Fruit fly (Drosophila melanogaster): ENCODE results near the gene pcx.

Gene pcx

DNA sequence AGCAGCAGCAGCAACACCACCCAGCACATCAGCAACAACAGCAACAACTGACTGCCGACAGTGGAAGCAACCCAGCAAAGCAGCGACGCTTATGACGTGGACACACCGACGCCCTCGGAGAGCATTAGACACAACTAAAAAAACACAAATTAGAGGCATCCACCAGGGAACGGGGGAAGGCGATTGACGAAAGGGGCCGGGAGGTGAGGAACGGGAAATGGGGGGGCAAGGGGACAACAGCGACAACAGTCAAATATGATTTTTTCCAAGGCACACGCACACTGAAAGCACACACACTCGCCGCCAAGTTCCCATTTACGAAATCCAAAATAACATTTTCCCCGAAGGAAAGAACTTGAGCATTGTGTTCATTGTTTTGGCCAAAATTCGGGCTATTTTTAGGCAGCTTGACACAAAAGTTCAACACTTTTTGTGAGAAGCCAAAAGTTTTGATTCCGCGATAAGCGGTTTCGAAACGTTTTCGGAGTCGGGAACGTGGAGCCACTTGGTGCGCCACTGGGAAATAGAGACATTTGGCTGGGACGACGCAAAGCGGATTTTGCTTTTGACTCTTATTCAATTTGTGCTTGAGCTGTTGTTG is 16.4 kb upstream of the pcx start (continued):
- no peak for TF ChIP-seq ato (GFP tag; IDR thresholded peaks at IDR 0.05; ENCODE audit: partially characterized antibody)
- TF ChIP-seq Bgb (GFP tag; IDR thresholded peaks at IDR 0.05; ENCODE audit: partially characterized antibody): no peak
- no peak for TF ChIP-seq scrt (GFP tag; optimal IDR thresholded peaks at IDR 0.05)
- peak; percentile 8 for TF ChIP-seq D19B (GFP tag; optimal IDR thresholded peaks at IDR 0.05)
- no peak for TF ChIP-seq CG12104 (GFP tag; optimal IDR thresholded peaks at IDR 0.05)
- TF ChIP-seq CG9215 (GFP tag; IDR thresholded peaks at IDR 0.05): 0 out of 2 replicates have a peak, but pooled peaks have one; percentile 10
- TF ChIP-seq amos (GFP tag; IDR thresholded peaks at IDR 0.05; ENCODE audit: partially characterized antibody): no peak
- TF ChIP-seq NfI (GFP tag; optimal IDR thresholded peaks at IDR 0.05): peak; percentile 19
- TF ChIP-seq da (GFP tag; optimal IDR thresholded peaks at IDR 0.05): no peak
- peak; percentile 13 for TF ChIP-seq lilli (GFP tag; optimal IDR thresholded peaks at IDR 0.05)
- TF ChIP-seq Xrp1 (GFP tag; IDR thresholded peaks at IDR 0.05): peak; percentile 14; the same call in 1 of the 2 replicates
- peak; percentile 67 for TF ChIP-seq Rfx (GFP tag; IDR thresholded peaks at IDR 0.05)
- TF ChIP-seq chn (GFP tag; optimal IDR thresholded peaks at IDR 0.05): no peak
- TF ChIP-seq CG11504 (tag; optimal IDR thresholded peaks at IDR 0.05): peak; percentile 38
- TF ChIP-seq CG13287 (GFP tag; IDR thresholded peaks at IDR 0.05; ENCODE audit: partially characterized antibody): no peak
- peak; percentile 35; the same call in 1 of the 2 replicates for TF ChIP-seq ssp (GFP tag; IDR thresholded peaks at IDR 0.05)
- TF ChIP-seq CG9932 (GFP tag; IDR thresholded peaks at IDR 0.05): peak; percentile 59
- TF ChIP-seq CoRest (tag; optimal IDR thresholded peaks at IDR 0.05): peak; percentile 19
- no peak for TF ChIP-seq wdn (GFP tag; IDR thresholded peaks at IDR 0.05)
- no peak for TF ChIP-seq mld (GFP tag; IDR thresholded peaks at IDR 0.05; ENCODE audit: partially characterized antibody)
- peak in 1 of 2 experiments; percentile 11 for TF ChIP-seq Hr51 (GFP tag; optimal IDR thresholded peaks at IDR 0.05)
- TF ChIP-seq Med (GFP tag): peak; percentile 74
- no peak for TF ChIP-seq CG2875 (GFP tag; optimal IDR thresholded peaks at IDR 0.05)
- TF ChIP-seq Lim3 (GFP tag; IDR thresholded peaks at IDR 0.05): no peak
- TF ChIP-seq Dip3 (GFP tag; optimal IDR thresholded peaks at IDR 0.05): no peak
- peak; percentile 15 for TF ChIP-seq zfh2 (GFP tag; optimal IDR thresholded peaks at IDR 0.05)
- TF ChIP-seq Aef1 (GFP tag; IDR thresholded peaks at IDR 0.05): peak; percentile 47; the same call in 2 of the 3 replicates
- no peak for TF ChIP-seq H15 (GFP tag; IDR thresholded peaks at IDR 0.05)
- TF ChIP-seq Mes4 (GFP tag; optimal IDR thresholded peaks at IDR 0.05): no peak
- peak; percentile 91 for TF ChIP-seq crol (GFP tag; IDR thresholded peaks at IDR 0.05)
- TF ChIP-seq CG14014 (GFP tag; IDR thresholded peaks at IDR 0.05): 0 out of 2 replicates have a peak, but pooled peaks have one; percentile 13
- TF ChIP-seq vvl (GFP tag; IDR thresholded peaks at IDR 0.05): 0 out of 2 replicates have a peak, but pooled peaks have one; percentile 25
- TF ChIP-seq Dll (GFP tag; IDR thresholded peaks at IDR 0.05; ENCODE audit: partially characterized antibody): no peak
- peak; percentile 65 for TF ChIP-seq Ptx1 (GFP tag; IDR thresholded peaks at IDR 0.05)
- TF ChIP-seq CG15514 (GFP tag; optimal IDR thresholded peaks at IDR 0.05): no peak
- peak; percentile 13 for TF ChIP-seq bcd (GFP tag; optimal IDR thresholded peaks at IDR 0.05)
- no peak for TF ChIP-seq CG31365 (tag; optimal IDR thresholded peaks at IDR 0.05)
- TF ChIP-seq wek (GFP tag; optimal IDR thresholded peaks at IDR 0.05): no peak
- TF ChIP-seq seq (GFP tag; IDR thresholded peaks at IDR 0.05): no peak
- TF ChIP-seq CG13123 (GFP tag; optimal IDR thresholded peaks at IDR 0.05): no peak
- TF ChIP-seq CG30431 (GFP tag; optimal IDR thresholded peaks at IDR 0.05): no peak
- TF ChIP-seq Mad (GFP tag; optimal IDR thresholded peaks at IDR 0.05): no peak
- no peak for TF ChIP-seq nerfin-2 (GFP tag; IDR thresholded peaks at IDR 0.05; ENCODE audit: partially characterized antibody)
- no peak for TF ChIP-seq CG3281 (GFP tag; optimal IDR thresholded peaks at IDR 0.05)
- TF ChIP-seq dysf (GFP tag; IDR thresholded peaks at IDR 0.05): peak; percentile 63; the same call in 2 of the 3 replicates
- no peak for TF ChIP-seq disco-r (GFP tag; optimal IDR thresholded peaks at IDR 0.05)
- TF ChIP-seq maf-S (GFP tag; optimal IDR thresholded peaks at IDR 0.05): no peak
- no peak for TF ChIP-seq cad (GFP tag; optimal IDR thresholded peaks at IDR 0.05)
- TF ChIP-seq CG6765 (GFP tag; optimal IDR thresholded peaks at IDR 0.05): no peak
- peak; percentile 42 for TF ChIP-seq slbo (GFP tag; IDR thresholded peaks at IDR 0.05)
